Worm (Caenorhabditis elegans): Measurements from ENCODE around the gene F23H12.5.

DNA sequence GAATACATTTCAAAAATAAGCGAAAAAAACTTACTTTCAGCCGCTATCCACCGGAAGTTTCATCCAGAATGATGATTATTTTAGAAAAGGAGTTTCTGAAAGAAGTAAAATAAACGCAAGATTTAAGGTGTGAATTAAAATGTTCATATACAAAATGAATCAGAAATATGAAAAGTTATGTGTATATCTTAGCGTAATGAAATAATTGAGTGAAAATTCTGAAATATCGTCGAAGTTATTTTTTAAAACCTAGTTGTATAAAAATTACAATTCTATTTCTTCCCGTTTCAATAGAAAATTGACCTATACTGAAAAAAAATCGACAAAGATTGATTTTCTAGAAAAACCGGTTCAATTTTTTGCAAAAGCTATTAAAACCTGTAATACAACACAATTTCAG is 20.6 kb upstream of the F23H12.5 start, which contains the start of gene twk-13:
- TF ChIP-seq ceh-13 (GFP tag; optimal IDR thresholded peaks at IDR 0.05) (no peak), hmbx-1 (tag; optimal IDR thresholded peaks at IDR 0.05) (no peak), hnd-1 (tag; optimal IDR thresholded peaks at IDR 0.05) (no peak), ama-1 (optimal IDR thresholded peaks at IDR 0.05) (no peak), tra-4 (tag; optimal IDR thresholded peaks at IDR 0.05) (no peak), pes-1 (GFP tag; IDR thresholded peaks at IDR 0.05) (no peak), tbx-37 (GFP tag; conservative IDR thresholded peaks at IDR 0.05) (no peak), flt-1 (GFP tag; IDR thresholded peaks at IDR 0.05) (no peak), scrt-1 (GFP tag; IDR thresholded peaks at IDR 0.05) (no peak), tbx-11 (GFP tag; IDR thresholded peaks at IDR 0.05) (no peak), ceh-36 (tag; optimal IDR thresholded peaks at IDR 0.05) (no peak), sea-1 (GFP tag; conservative IDR thresholded peaks at IDR 0.05) (no peak), hmg-4 (GFP tag; optimal IDR thresholded peaks at IDR 0.05) (no peak)
